Worm (Caenorhabditis elegans) whole organism, midembryonic: ENCODE data around the gene dsh-2.

Experiments
- T22C8.4 ChIP-seq: fragments of 200-800 bp; sonication (Bioruptor generic); IDR thresholded peaks from 2 replicates; pipeline ENCODE4 v1.3.6; 2022; ENCODE audit warnings: missing genetic modification characterization, missing compliant biosample characterization
- cog-1 ChIP-seq: sonication (generic microtip); optimal IDR thresholded peaks from 2 replicates; lab custom pipeline; 2016; ENCODE audit warnings: missing genetic modification characterization, missing compliant biosample characterization
- flt-1 ChIP-seq: fragments of 200-800 bp; sonication (Bioruptor generic); IDR thresholded peaks from 2 replicates; pipeline ENCODE4 v1.3.6; 2022; ENCODE audit warnings: missing genetic modification characterization, missing compliant biosample characterization
- klf-2 ChIP-seq: fragments of 200-800 bp; sonication (Bioruptor generic); conservative IDR thresholded peaks from 2 replicates; pipeline ENCODE4 v1.3.6; 2022; ENCODE audit warnings: missing genetic modification reagents, missing genetic modification characterization, missing compliant biosample characterization
- med-1 ChIP-seq: sonication (generic microtip); optimal IDR thresholded peaks from 2 replicates; lab custom pipeline; 2017; ENCODE audit warnings: missing genetic modification characterization, mild to moderate bottlenecking, missing compliant biosample characterization, antibody characterized with exemption, missing genetic modification reagents; ENCODE audit not compliant: insufficient read depth
- ref-1 ChIP-seq: fragments of 200-800 bp; sonication (Bioruptor generic); conservative IDR thresholded peaks from 2 replicates; pipeline ENCODE4 v1.3.6; 2022; ENCODE audit warnings: missing genetic modification reagents, missing genetic modification characterization, missing compliant biosample characterization
- tab-1 ChIP-seq: fragments of 200-800 bp; sonication (Bioruptor generic); IDR thresholded peaks from 2 replicates; pipeline ENCODE4 v1.3.6; 2022; ENCODE audit warnings: missing genetic modification characterization, missing compliant biosample characterization
- ztf-23 ChIP-seq: fragments of 200-800 bp; sonication (Bioruptor generic); IDR thresholded peaks from 2 replicates; pipeline ENCODE4 v1.3.6; 2022; ENCODE audit warnings: missing genetic modification reagents, missing genetic modification characterization, missing compliant biosample characterization
- ztf-29 ChIP-seq: fragments of 200-800 bp; sonication (Bioruptor generic); IDR thresholded peaks from 2 replicates; pipeline ENCODE4 v1.3.6; 2022; ENCODE audit warnings: missing genetic modification reagents, missing genetic modification characterization, missing compliant biosample characterization

The dsh-2 gene

ce11 chrII:5085450-5085849 is 4.5 kb upstream of the dsh-2 start, which contains the start of gene txt-9:
Gene txt-9, plus strand, starts transcription at chrII:5085785.
- no peak for TF ChIP-seq ref-1 (GFP tag; lab: Robert Waterston, UW)
- no peak for TF ChIP-seq tab-1 (GFP tag; lab: Robert Waterston, UW)
- TF ChIP-seq med-1 (GFP tag; lab: Kevin White, UChicago): no peak
- TF ChIP-seq klf-2 (GFP tag; lab: Robert Waterston, UW): no peak
- TF ChIP-seq flt-1 (GFP tag; lab: Robert Waterston, UW): no peak
- TF ChIP-seq T22C8.4: no peak
- TF ChIP-seq ztf-29 (GFP tag; lab: Robert Waterston, UW): no peak
- no peak for TF ChIP-seq cog-1 (tag; lab: Kevin White, UChicago)
- TF ChIP-seq ztf-23 (GFP tag; lab: Robert Waterston, UW): no peak

ce11 chrII:5084225-5084624 is 3.3 kb upstream of the dsh-2 start:
- no peak for TF ChIP-seq ztf-23 (GFP tag; lab: Robert Waterston, UW)
- no peak for TF ChIP-seq cog-1 (tag; lab: Kevin White, UChicago)
- TF ChIP-seq tab-1 (GFP tag; lab: Robert Waterston, UW): no peak
- TF ChIP-seq klf-2 (GFP tag; lab: Robert Waterston, UW): no peak
- TF ChIP-seq ref-1 (GFP tag; lab: Robert Waterston, UW): no peak
- no peak for TF ChIP-seq med-1 (GFP tag; lab: Kevin White, UChicago)
- no peak for TF ChIP-seq flt-1 (GFP tag; lab: Robert Waterston, UW)
- TF ChIP-seq T22C8.4: no peak
- no peak for TF ChIP-seq ztf-29 (GFP tag; lab: Robert Waterston, UW)

ce11 chrII:5083341-5083740 is 2.4 kb upstream of the dsh-2 start, which contains the start of gene C04G6.4:
Gene C04G6.4, minus strand, starts transcription at chrII:5083441.
- no peak for TF ChIP-seq med-1 (GFP tag; lab: Kevin White, UChicago)
- TF ChIP-seq cog-1 (tag; lab: Kevin White, UChicago): no peak
- TF ChIP-seq ztf-29 (GFP tag; lab: Robert Waterston, UW): no peak

- TF ChIP-seq cog-1 (tag; lab: Kevin White, UChicago): no peak
- TF ChIP-seq ref-1 (GFP tag; lab: Robert Waterston, UW): no peak
- no peak for TF ChIP-seq med-1 (GFP tag; lab: Kevin White, UChicago)
- TF ChIP-seq T22C8.4: no peak
- TF ChIP-seq ztf-23 (GFP tag; lab: Robert Waterston, UW): no peak
- no peak for TF ChIP-seq flt-1 (GFP tag; lab: Robert Waterston, UW)
- TF ChIP-seq klf-2 (GFP tag; lab: Robert Waterston, UW): no peak
- no peak for TF ChIP-seq tab-1 (GFP tag; lab: Robert Waterston, UW)
- no peak for TF ChIP-seq ztf-29 (GFP tag; lab: Robert Waterston, UW)
Measured at ce11 chrII:5071265-5071664, 9.7 kb downstream of the dsh-2 start, which contains the start of gene C27A2.7. Gene C27A2.7, minus strand, starts transcription at chrII:5071365.

ce11 chrII:5069525-5069924 is 11.4 kb downstream of the dsh-2 start, which contains the start of gene idpb-2:
Gene idpb-2, minus strand, starts transcription at chrII:5069625.
- TF ChIP-seq med-1 (GFP tag; lab: Kevin White, UChicago) (no peak), ref-1 (GFP tag; lab: Robert Waterston, UW) (no peak), cog-1 (tag; lab: Kevin White, UChicago) (no peak), flt-1 (GFP tag; lab: Robert Waterston, UW) (no peak), ztf-29 (GFP tag; lab: Robert Waterston, UW) (no peak), T22C8.4 (no peak), tab-1 (GFP tag; lab: Robert Waterston, UW) (no peak), klf-2 (GFP tag; lab: Robert Waterston, UW) (no peak), ztf-23 (GFP tag; lab: Robert Waterston, UW) (no peak)

ce11 chrII:5067927-5068326 is 13.0 kb downstream of the dsh-2 start, which contains the start of gene C27A2.8:
Gene C27A2.8, minus strand, starts transcription at chrII:5068043.
- TF ChIP-seq tab-1 (GFP tag; lab: Robert Waterston, UW) (no peak), T22C8.4 (no peak), flt-1 (GFP tag; lab: Robert Waterston, UW) (no peak)

- no peak for TF ChIP-seq med-1 (GFP tag; lab: Kevin White, UChicago)
- no peak for TF ChIP-seq T22C8.4
- no peak for TF ChIP-seq tab-1 (GFP tag; lab: Robert Waterston, UW)
- TF ChIP-seq cog-1 (tag; lab: Kevin White, UChicago): no peak
- TF ChIP-seq flt-1 (GFP tag; lab: Robert Waterston, UW): no peak
- no peak for TF ChIP-seq klf-2 (GFP tag; lab: Robert Waterston, UW)
- no peak for TF ChIP-seq ref-1 (GFP tag; lab: Robert Waterston, UW)
- no peak for TF ChIP-seq ztf-23 (GFP tag; lab: Robert Waterston, UW)
- no peak for TF ChIP-seq ztf-29 (GFP tag; lab: Robert Waterston, UW)
Measured at ce11 chrII:5066967-5067366, 14.0 kb downstream of the dsh-2 start.

ce11 chrII:5061794-5062368 is 19.1 kb downstream of the dsh-2 start, which contains the start of gene smc-5:
Gene smc-5, plus strand, starts transcription at chrII:5062125.
- TF ChIP-seq ztf-29 (GFP tag; lab: Robert Waterston, UW) (no peak), tab-1 (GFP tag; lab: Robert Waterston, UW) (no peak), cog-1 (tag; lab: Kevin White, UChicago) (peak; percentile 4), ztf-23 (GFP tag; lab: Robert Waterston, UW) (0 out of 2 replicates have a peak, but pooled peaks have one; percentile 38), klf-2 (GFP tag; lab: Robert Waterston, UW) (0 out of 2 replicates have a peak, but pooled peaks have one; percentile 55), flt-1 (GFP tag; lab: Robert Waterston, UW) (peak; percentile 56; the same call in 1 of the 2 replicates), ref-1 (GFP tag; lab: Robert Waterston, UW) (no peak), med-1 (GFP tag; lab: Kevin White, UChicago) (no peak), T22C8.4 (0 out of 2 replicates have a peak, but pooled peaks have one; percentile 9)

ce11 chrII:5060719-5061118 is 20.3 kb downstream of the dsh-2 start, which contains the start of gene pho-12:
Gene pho-12, minus strand, starts transcription at chrII:5060819.
- TF ChIP-seq T22C8.4 (no peak), klf-2 (GFP tag; lab: Robert Waterston, UW) (no peak), ztf-23 (GFP tag; lab: Robert Waterston, UW) (no peak), ref-1 (GFP tag; lab: Robert Waterston, UW) (no peak), ztf-29 (GFP tag; lab: Robert Waterston, UW) (no peak), flt-1 (GFP tag; lab: Robert Waterston, UW) (no peak), cog-1 (tag; lab: Kevin White, UChicago) (no peak), tab-1 (GFP tag; lab: Robert Waterston, UW) (no peak), med-1 (GFP tag; lab: Kevin White, UChicago) (no peak)
